Worm (Caenorhabditis elegans): ENCODE results near the gene mxl-3.
A peak's percentile ranks its signal among the peaks of the same experiment; 100 is the strongest.

mxl-3 gene

ce11 chrX:13322886-13323285 lies 27.7 kb downstream of the mxl-3 start, which contains the start of gene F46G10.2:
Gene F46G10.2 (plus strand): TSS chrX:13322963.
- TF ChIP-seq ceh-83 (GFP tag; optimal IDR thresholded peaks at IDR 0.05) (no peak), M03D4.4 (tag; optimal IDR thresholded peaks at IDR 0.05) (no peak), ham-2 (GFP tag; optimal IDR thresholded peaks at IDR 0.05) (no peak), zip-8 (tag; optimal IDR thresholded peaks at IDR 0.05) (no peak), sptf-1 (tag; optimal IDR thresholded peaks at IDR 0.05) (no peak), pha-4 (tag; optimal IDR thresholded peaks at IDR 0.05) (no peak)

- TF ChIP-seq unc-62 (GFP tag; optimal IDR thresholded peaks at IDR 0.05) (peak; percentile 27), zip-8 (tag; optimal IDR thresholded peaks at IDR 0.05) (peak; percentile 2), blmp-1 (tag; optimal IDR thresholded peaks at IDR 0.05) (no peak), mls-2 (tag; optimal IDR thresholded peaks at IDR 0.05) (no peak)
Measured at ce11 chrX:13320575-13320974, 30.0 kb downstream of the mxl-3 start.

- TF ChIP-seq unc-62 (GFP tag; optimal IDR thresholded peaks at IDR 0.05) (no peak), mls-2 (tag; optimal IDR thresholded peaks at IDR 0.05) (no peak), ceh-39 (tag; optimal IDR thresholded peaks at IDR 0.05) (no peak), hlh-1 (tag; optimal IDR thresholded peaks at IDR 0.05) (peak; percentile 16), nhr-76 (tag; optimal IDR thresholded peaks at IDR 0.05) (no peak), nhr-28 (tag; optimal IDR thresholded peaks at IDR 0.05) (no peak), elt-1 (tag; optimal IDR thresholded peaks at IDR 0.05; ENCODE audit: borderline replicate concordance, insufficient read depth) (no peak)
Measured at ce11 chrX:13318316-13318715, 32.3 kb downstream of the mxl-3 start.

- TF ChIP-seq hlh-1 (tag; optimal IDR thresholded peaks at IDR 0.05) (peak; percentile 80), lin-13 (tag; optimal IDR thresholded peaks at IDR 0.05) (no peak)
Measured at ce11 chrX:13317532-13317931, 33.1 kb downstream of the mxl-3 start.

- no peak for TF ChIP-seq mab-5 (tag; optimal IDR thresholded peaks at IDR 0.05)
- no peak for TF ChIP-seq unc-39 (tag; optimal IDR thresholded peaks at IDR 0.05)
- TF ChIP-seq mls-2 (tag; optimal IDR thresholded peaks at IDR 0.05), result no peak
- TF ChIP-seq sptf-1 (tag; optimal IDR thresholded peaks at IDR 0.05), result no peak
- TF ChIP-seq sem-2 (GFP tag; optimal IDR thresholded peaks at IDR 0.05), result no peak
- no peak for TF ChIP-seq ceh-83 (GFP tag; optimal IDR thresholded peaks at IDR 0.05)
- TF ChIP-seq ces-1 (GFP tag; optimal IDR thresholded peaks at IDR 0.05), result no peak
- no peak for TF ChIP-seq lin-32 (GFP tag; optimal IDR thresholded peaks at IDR 0.05)
Measured at ce11 chrX:13315093-13315492, 35.5 kb downstream of the mxl-3 start.

- TF ChIP-seq unc-120 (tag; optimal IDR thresholded peaks at IDR 0.05; ENCODE audit: poor library complexity, severe bottlenecking) (no peak), nhr-12 (tag; optimal IDR thresholded peaks at IDR 0.05) (no peak), nhr-237 (tag; optimal IDR thresholded peaks at IDR 0.05) (no peak), lin-13 (tag; optimal IDR thresholded peaks at IDR 0.05) (no peak), nhr-28 (tag; optimal IDR thresholded peaks at IDR 0.05) (no peak), flh-1 (GFP tag; optimal IDR thresholded peaks at IDR 0.05) (no peak), bed-3 (GFP tag; optimal IDR thresholded peaks at IDR 0.05) (no peak), blmp-1 (tag; optimal IDR thresholded peaks at IDR 0.05) (no peak), mep-1 (tag; optimal IDR thresholded peaks at IDR 0.05) (no peak), nhr-2 (tag; optimal IDR thresholded peaks at IDR 0.05) (no peak)
Measured at ce11 chrX:13311641-13312423, 38.8 kb downstream of the mxl-3 start, which contains the start of gene F46G10.1. Gene F46G10.1 (minus strand): TSS chrX:13311755.

- TF ChIP-seq mep-1 (tag; optimal IDR thresholded peaks at IDR 0.05) (no peak), ceh-83 (GFP tag; optimal IDR thresholded peaks at IDR 0.05) (no peak), unc-62 (GFP tag; optimal IDR thresholded peaks at IDR 0.05) (no peak), unc-39 (tag; optimal IDR thresholded peaks at IDR 0.05) (no peak), mls-2 (tag; optimal IDR thresholded peaks at IDR 0.05) (no peak)
Measured at ce11 chrX:13310763-13311162, 39.8 kb downstream of the mxl-3 start.
